Fruit fly (Drosophila melanogaster): ENCODE measurements around the gene nonC.

Gene nonC

DNA sequence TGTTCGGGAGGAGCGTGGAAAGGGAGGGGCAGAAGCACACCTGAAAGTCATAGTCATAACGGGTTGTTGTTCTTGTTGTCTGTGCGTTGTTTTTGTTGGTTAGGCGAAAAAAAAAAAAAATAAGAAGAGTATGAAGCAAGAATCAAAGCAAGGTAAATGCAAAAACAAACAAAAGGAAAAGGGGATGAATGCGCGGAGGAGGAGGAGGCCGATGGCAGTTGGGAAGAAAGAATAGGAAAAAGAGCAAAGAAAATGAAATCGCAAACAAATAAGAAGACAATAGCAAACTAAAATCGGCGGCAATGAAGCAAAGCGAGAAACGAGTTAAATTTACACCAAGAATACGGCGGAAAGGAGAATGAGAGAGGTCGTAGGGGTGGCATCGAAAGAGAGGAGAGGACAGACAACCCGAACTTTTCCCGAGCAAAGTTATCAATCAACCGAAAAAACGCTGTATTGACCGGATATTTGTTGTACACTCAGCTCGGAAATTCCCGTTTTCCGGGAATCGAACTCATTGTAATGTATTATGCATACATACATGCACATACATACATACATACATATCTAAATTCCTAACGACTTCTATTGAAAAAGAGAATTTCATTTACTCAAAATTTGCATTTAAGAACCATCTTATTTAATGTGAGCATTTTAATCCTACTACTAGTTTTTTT, 36.3 kb downstream of the nonC start:
- TF ChIP-seq Hr83 (GFP tag; optimal IDR thresholded peaks at IDR 0.05; ENCODE audit: poor library complexity, severe bottlenecking), result no peak
- no peak for TF ChIP-seq brk (GFP tag; optimal IDR thresholded peaks at IDR 0.05)
- no peak for TF ChIP-seq dl (GFP tag; optimal IDR thresholded peaks at IDR 0.05; ENCODE audit: insufficient read depth in 1 of 2, partially characterized antibody in 2 of 2)
- no peak for TF ChIP-seq Rel (GFP tag; optimal IDR thresholded peaks at IDR 0.05)
- TF ChIP-seq Rel (tag; optimal IDR thresholded peaks at IDR 0.05), result peak; percentile 78
- TF ChIP-seq psq (GFP tag; optimal IDR thresholded peaks at IDR 0.05), result peak; percentile 88
- no peak for TF ChIP-seq dsf (GFP tag; optimal IDR thresholded peaks at IDR 0.05; ENCODE audit: borderline replicate concordance)
- no peak for TF ChIP-seq rgr (GFP tag; optimal IDR thresholded peaks at IDR 0.05)
- TF ChIP-seq woc (GFP tag; optimal IDR thresholded peaks at IDR 0.05), result no peak
- no peak for TF ChIP-seq dmrt93B (GFP tag; optimal IDR thresholded peaks at IDR 0.05)
- no peak for TF ChIP-seq Sp1 (GFP tag; optimal IDR thresholded peaks at IDR 0.05)
- TF ChIP-seq Dif (GFP tag; optimal IDR thresholded peaks at IDR 0.05; ENCODE audit: partially characterized antibody), result peak; percentile 38
- TF ChIP-seq Jra (GFP tag; optimal IDR thresholded peaks at IDR 0.05), result no peak

DNA sequence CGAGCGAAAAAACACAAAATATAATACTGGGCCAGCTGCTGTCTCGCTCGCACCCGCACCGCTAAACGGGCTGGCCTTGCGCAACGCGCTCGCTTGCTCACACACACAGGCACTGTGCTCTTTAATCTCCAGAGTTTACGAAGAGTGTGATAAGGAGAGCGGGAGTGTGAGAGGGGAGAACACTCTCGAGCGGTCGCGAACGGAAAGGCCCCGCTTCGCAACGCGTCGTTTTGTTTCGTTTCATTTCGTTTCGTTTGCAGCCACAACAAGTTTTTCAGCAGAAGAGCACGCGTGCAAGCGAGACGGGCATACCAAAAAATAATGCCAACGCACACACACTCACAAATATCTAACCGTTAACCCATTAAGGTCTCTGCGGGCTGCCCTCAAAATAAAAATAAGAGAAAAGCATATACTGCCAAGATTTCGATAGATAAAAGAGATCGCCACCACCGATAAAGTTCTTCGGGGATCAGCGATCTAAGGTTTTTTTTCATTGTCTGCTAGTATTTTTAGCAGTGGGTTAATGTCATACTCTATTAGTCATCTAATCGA, 37.3 kb downstream of the nonC start:
- TF ChIP-seq Sp1 (GFP tag; optimal IDR thresholded peaks at IDR 0.05), result peak; percentile 81
- peak; percentile 36 for TF ChIP-seq Mio (GFP tag; optimal IDR thresholded peaks at IDR 0.05)
- TF ChIP-seq CG32264 (GFP tag; optimal IDR thresholded peaks at IDR 0.05), result peak; percentile 78
- TF ChIP-seq jim (GFP tag; optimal IDR thresholded peaks at IDR 0.05), result no peak
- no peak for TF ChIP-seq Abd-B (GFP tag; optimal IDR thresholded peaks at IDR 0.05)
- no peak for TF ChIP-seq sage (GFP tag; optimal IDR thresholded peaks at IDR 0.05)
- peak; percentile 26 to 36 for TF ChIP-seq dl (GFP tag; optimal IDR thresholded peaks at IDR 0.05; ENCODE audit: insufficient read depth in 1 of 2, partially characterized antibody in 2 of 2)
- peak; percentile 80 for TF ChIP-seq br (GFP tag; optimal IDR thresholded peaks at IDR 0.05)
- TF ChIP-seq pan (optimal IDR thresholded peaks at IDR 0.05), result no peak
- TF ChIP-seq GATAd (GFP tag; optimal IDR thresholded peaks at IDR 0.05), result peak; percentile 47
- TF ChIP-seq dsf (GFP tag; optimal IDR thresholded peaks at IDR 0.05; ENCODE audit: borderline replicate concordance), result no peak
- peak; percentile 14 for TF ChIP-seq CG9705 (GFP tag; optimal IDR thresholded peaks at IDR 0.05)
- TF ChIP-seq foxo (GFP tag; optimal IDR thresholded peaks at IDR 0.05), result peak; percentile 61 to 66
- no peak for TF ChIP-seq Dfd (GFP tag; optimal IDR thresholded peaks at IDR 0.05)
- TF ChIP-seq Hr83 (GFP tag; optimal IDR thresholded peaks at IDR 0.05; ENCODE audit: poor library complexity, severe bottlenecking), result peak; percentile 54
- TF ChIP-seq fru (GFP tag; optimal IDR thresholded peaks at IDR 0.05), result peak; percentile 77
- TF ChIP-seq Rel (GFP tag; optimal IDR thresholded peaks at IDR 0.05), result no peak
- peak; percentile 93 for TF ChIP-seq Rel (tag; optimal IDR thresholded peaks at IDR 0.05)
- TF ChIP-seq tai (GFP tag; optimal IDR thresholded peaks at IDR 0.05), result peak; percentile 62
- TF ChIP-seq CrebA (GFP tag; optimal IDR thresholded peaks at IDR 0.05; ENCODE audit: borderline replicate concordance), result no peak
- TF ChIP-seq Dif (GFP tag; optimal IDR thresholded peaks at IDR 0.05; ENCODE audit: partially characterized antibody), result peak; percentile 77
- TF ChIP-seq dmrt93B (GFP tag; optimal IDR thresholded peaks at IDR 0.05), result peak; percentile 87
- no peak for TF ChIP-seq Myc (optimal IDR thresholded peaks at IDR 0.05)
- peak; percentile 72 for TF ChIP-seq h (GFP tag; optimal IDR thresholded peaks at IDR 0.05)
- TF ChIP-seq Vsx2 (GFP tag; optimal IDR thresholded peaks at IDR 0.05; ENCODE audit: partially characterized antibody), result peak; percentile 47
- TF ChIP-seq rgr (GFP tag; optimal IDR thresholded peaks at IDR 0.05), result peak; percentile 63
- peak; percentile 49 for TF ChIP-seq woc (GFP tag; optimal IDR thresholded peaks at IDR 0.05)
- peak; percentile 52 for TF ChIP-seq OdsH (GFP tag; optimal IDR thresholded peaks at IDR 0.05)
- no peak for TF ChIP-seq sv (GFP tag; optimal IDR thresholded peaks at IDR 0.05)
- TF ChIP-seq psq (GFP tag; optimal IDR thresholded peaks at IDR 0.05), result peak; percentile 87
- TF ChIP-seq N (GFP tag; optimal IDR thresholded peaks at IDR 0.05), result no peak
- peak; percentile 69 for TF ChIP-seq Hnf4 (GFP tag; optimal IDR thresholded peaks at IDR 0.05)
- TF ChIP-seq HLH106 (tag; optimal IDR thresholded peaks at IDR 0.05), result peak; percentile 85
- no peak for TF ChIP-seq usp (GFP tag; optimal IDR thresholded peaks at IDR 0.05)
- no peak for TF ChIP-seq Hr78 (GFP tag; optimal IDR thresholded peaks at IDR 0.05)
- TF ChIP-seq Jra (GFP tag; optimal IDR thresholded peaks at IDR 0.05), result peak; percentile 75
- peak; percentile 64 for TF ChIP-seq ey (GFP tag; optimal IDR thresholded peaks at IDR 0.05)
- TF ChIP-seq lola (GFP tag; optimal IDR thresholded peaks at IDR 0.05), result no peak
